Worm (Caenorhabditis elegans): ENCODE results near the gene gln-6.

ce11 chrIV:9733904-9734303 is 6.8 kb downstream of the gln-6 start:
- no peak for TF ChIP-seq skn-1 (tag; optimal IDR thresholded peaks at IDR 0.05)
- TF ChIP-seq rbr-2 (tag; optimal IDR thresholded peaks at IDR 0.05) = no peak
- no peak for TF ChIP-seq unc-130 (GFP tag; optimal IDR thresholded peaks at IDR 0.05)
- no peak for TF ChIP-seq jun-1 (tag; optimal IDR thresholded peaks at IDR 0.05)
- no peak for TF ChIP-seq unc-62 (GFP tag; optimal IDR thresholded peaks at IDR 0.05 in 1 of 2)
- TF ChIP-seq unc-62 (tag; optimal IDR thresholded peaks at IDR 0.05) = no peak
- TF ChIP-seq aha-1 (tag) = no peak
- no peak for TF ChIP-seq ztf-11 (tag; optimal IDR thresholded peaks at IDR 0.05)
- TF ChIP-seq zag-1 (tag; optimal IDR thresholded peaks at IDR 0.05) = no peak
- no peak for TF ChIP-seq unc-39 (tag; optimal IDR thresholded peaks at IDR 0.05)

Data from whole organism, L4 larva.